Fruit fly (Drosophila melanogaster): ENCODE data around the gene tgo.
A peak's percentile ranks its signal among the peaks of the same experiment; 100 is the strongest.

tgo gene

dm6 chr3R:9010695-9011094 is 9.1 kb downstream of the tgo start:
- TF ChIP-seq Drgx (GFP tag; IDR thresholded peaks at IDR 0.05) (peak; percentile 39; the same call in 1 of the 2 replicates), gt (GFP tag; IDR thresholded peaks at IDR 0.05) (no peak), mirr (GFP tag; optimal IDR thresholded peaks at IDR 0.05) (no peak)

DNA sequence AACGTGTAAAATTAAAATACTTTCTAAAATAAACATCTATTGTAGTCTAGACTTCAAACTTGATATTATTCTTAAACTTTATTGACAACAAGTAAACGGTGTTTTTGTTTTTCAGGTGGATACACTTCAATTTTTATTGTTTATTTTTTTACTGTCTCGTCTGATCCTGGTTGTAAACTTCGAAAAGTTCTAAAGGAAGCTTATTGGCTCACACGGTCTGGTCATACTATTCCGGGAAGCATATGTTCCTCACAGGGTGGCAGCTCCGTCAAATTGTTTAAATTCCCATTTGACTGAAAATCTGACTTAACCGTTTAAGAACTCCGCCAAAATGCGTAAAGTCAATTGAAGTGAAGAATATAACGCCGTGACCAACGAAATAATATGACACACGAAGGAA is 11.6 kb downstream of the tgo start, which contains the start of gene CG11983:
CG11983 (plus strand) TSS at position 120 of the 400 bp plus-strand sequence.
- no peak for TF ChIP-seq Mes4 (GFP tag; optimal IDR thresholded peaks at IDR 0.05)
- TF ChIP-seq Pdp1 (GFP tag; optimal IDR thresholded peaks at IDR 0.05) = peak in 1 of 2 experiments; percentile 6
- TF ChIP-seq cad (GFP tag; optimal IDR thresholded peaks at IDR 0.05) = no peak
- no peak for TF ChIP-seq tup (GFP tag; optimal IDR thresholded peaks at IDR 0.05)
- peak; percentile 48 for TF ChIP-seq CoRest (tag; optimal IDR thresholded peaks at IDR 0.05)
- peak; percentile 28 for TF ChIP-seq pita (GFP tag; optimal IDR thresholded peaks at IDR 0.05)
- peak; percentile 31 for TF ChIP-seq CG2116 (GFP tag; optimal IDR thresholded peaks at IDR 0.05)
- TF ChIP-seq B-H2 (GFP tag; optimal IDR thresholded peaks at IDR 0.05) = peak; percentile 54
- TF ChIP-seq CG14014 (GFP tag; IDR thresholded peaks at IDR 0.05) = no peak
- peak; percentile 19 for TF ChIP-seq CG12659 (GFP tag; optimal IDR thresholded peaks at IDR 0.05)
- TF ChIP-seq CG9797 (GFP tag; optimal IDR thresholded peaks at IDR 0.05) = peak; percentile 66
- peak; percentile 29 for TF ChIP-seq Dek (tag; optimal IDR thresholded peaks at IDR 0.05)
- peak; percentile 81 for TF ChIP-seq gfzf (GFP tag; optimal IDR thresholded peaks at IDR 0.05)
- no peak for TF ChIP-seq CG6272 (GFP tag; IDR thresholded peaks at IDR 0.05)
- peak; percentile 95 for TF ChIP-seq Myb (GFP tag; optimal IDR thresholded peaks at IDR 0.05)
- TF ChIP-seq Dp (GFP tag; optimal IDR thresholded peaks at IDR 0.05) = peak; percentile 82
- TF ChIP-seq Eip74EF (GFP tag; optimal IDR thresholded peaks at IDR 0.05) = no peak
- TF ChIP-seq CTCF (GFP tag; optimal IDR thresholded peaks at IDR 0.05) = peak; percentile 55
- TF ChIP-seq CG3847 (GFP tag; IDR thresholded peaks at IDR 0.05) = peak; percentile 42; the same call in 1 of the 2 replicates
- peak; percentile 22 for TF ChIP-seq Elba2 (GFP tag; optimal IDR thresholded peaks at IDR 0.05)
- TF ChIP-seq MBD-R2 (GFP tag; IDR thresholded peaks at IDR 0.05) = peak; percentile 61
- peak; percentile 81 for TF ChIP-seq E2f2 (GFP tag; IDR thresholded peaks at IDR 0.05)
- peak; percentile 83 for TF ChIP-seq pzg (GFP tag; optimal IDR thresholded peaks at IDR 0.05)
- TF ChIP-seq trem (tag; optimal IDR thresholded peaks at IDR 0.05) = peak; percentile 73
- TF ChIP-seq CG14710 (tag; optimal IDR thresholded peaks at IDR 0.05) = peak; percentile 40
- peak in 1 of 2 experiments; percentile 80 for TF ChIP-seq crp (GFP tag; optimal IDR thresholded peaks at IDR 0.05)
- peak; percentile 41 for TF ChIP-seq stwl (tag; optimal IDR thresholded peaks at IDR 0.05)
- no peak for TF ChIP-seq peb (GFP tag; IDR thresholded peaks at IDR 0.05)
- peak; percentile 79 for TF ChIP-seq CG15514 (GFP tag; optimal IDR thresholded peaks at IDR 0.05)
- peak; percentile 53 for TF ChIP-seq Med (GFP tag)
- peak; percentile 8 for TF ChIP-seq YL-1 (GFP tag; optimal IDR thresholded peaks at IDR 0.05)
- peak; percentile 60 for TF ChIP-seq HmgZ (tag; optimal IDR thresholded peaks at IDR 0.05)
- TF ChIP-seq Lhr (GFP tag; optimal IDR thresholded peaks at IDR 0.05) = peak; percentile 55
- peak; percentile 73 for TF ChIP-seq Ets97D (GFP tag; optimal IDR thresholded peaks at IDR 0.05)
- no peak for TF ChIP-seq Fer3 (tag; optimal IDR thresholded peaks at IDR 0.05)
- no peak for TF ChIP-seq stc (GFP tag; IDR thresholded peaks at IDR 0.05)
- TF ChIP-seq nom (GFP tag; optimal IDR thresholded peaks at IDR 0.05) = peak; percentile 44
- peak; percentile 15 for TF ChIP-seq CG2120 (GFP tag; optimal IDR thresholded peaks at IDR 0.05)
- peak; percentile 37 for TF ChIP-seq Sry-δ (GFP tag; optimal IDR thresholded peaks at IDR 0.05)
- no peak for TF ChIP-seq Sin3A (optimal IDR thresholded peaks at IDR 0.05)
- TF ChIP-seq CG1603 (tag; optimal IDR thresholded peaks at IDR 0.05) = peak; percentile 56
- peak; percentile 24 for TF ChIP-seq CG12155 (GFP tag; optimal IDR thresholded peaks at IDR 0.05)
- TF ChIP-seq sens (GFP tag) = peak; percentile 15
- peak; percentile 30 for TF ChIP-seq BEAF-32 (GFP tag; optimal IDR thresholded peaks at IDR 0.05)
- TF ChIP-seq sug (tag; optimal IDR thresholded peaks at IDR 0.05) = peak; percentile 37
- peak; percentile 18 for TF ChIP-seq MESR4 (GFP tag; optimal IDR thresholded peaks at IDR 0.05)

All from whole organism, embryonic.